Fruit fly (Drosophila melanogaster) whole organism, embryonic: ENCODE measurements around the gene Polr3H.

Experiments used
- Asciz ChIP-seq: fragments of 200-800 bp; sonication (Bioruptor generic); optimal IDR thresholded peaks from 2 replicates; lab custom pipeline; 2017; ENCODE audit warnings: missing biosample characterization, mild to moderate bottlenecking, missing genetic modification characterization, missing genetic modification reagents
- CG10366 ChIP-seq: fragments of 200-800 bp; sonication (Bioruptor generic); IDR thresholded peaks from 2 replicates; pipeline ENCODE4 v1.3.6; 2022; ENCODE audit warnings: missing biosample characterization, missing genetic modification characterization
- CG11085 ChIP-seq: fragments of 200-800 bp; sonication (Bioruptor generic); IDR thresholded peaks from 2 replicates; pipeline ENCODE4 v1.3.6; 2022; ENCODE audit warnings: missing biosample characterization, missing genetic modification characterization
- CG12391 ChIP-seq: fragments of 200-800 bp; sonication (Bioruptor generic); optimal IDR thresholded peaks from 3 replicates; lab custom pipeline; 2018; ENCODE audit warnings: missing biosample characterization, mild to moderate bottlenecking, missing genetic modification characterization, moderate library complexity
- CG14014 ChIP-seq: fragments of 200-800 bp; sonication (Bioruptor generic); IDR thresholded peaks from 2 replicates; pipeline ENCODE4 v1.3.6; 2022; ENCODE audit warnings: missing biosample characterization, missing genetic modification characterization
- CG14050 ChIP-seq: fragments of 200-800 bp; sonication (Bioruptor generic); IDR thresholded peaks from 3 replicates; pipeline ENCODE4 v1.3.6; 2022; ENCODE audit warnings: missing biosample characterization, missing genetic modification characterization
- CG15011 ChIP-seq: fragments of 200-800 bp; sonication (Bioruptor generic); optimal IDR thresholded peaks from 3 replicates; lab custom pipeline; 2018; ENCODE audit warnings: missing biosample characterization, mild to moderate bottlenecking, missing genetic modification characterization
- CG15514 ChIP-seq: fragments of 200-800 bp; sonication (Bioruptor generic); optimal IDR thresholded peaks from 3 replicates; lab custom pipeline; 2017; ENCODE audit warnings: missing biosample characterization, missing genetic modification characterization, mild to moderate bottlenecking, moderate library complexity, missing genetic modification reagents
- CG16779 ChIP-seq: fragments of 200-800 bp; sonication (Bioruptor generic); IDR thresholded peaks from 2 replicates; pipeline ENCODE4 v1.3.6; 2022; ENCODE audit warnings: missing biosample characterization, missing genetic modification characterization
- CG17328 ChIP-seq: fragments of 200-800 bp; sonication (Bioruptor generic); IDR thresholded peaks from 2 replicates; pipeline ENCODE4 v1.3.6; 2022; ENCODE audit warnings: missing biosample characterization, missing genetic modification characterization
- CG2116 ChIP-seq: fragments of 200-800 bp; sonication (Bioruptor generic); optimal IDR thresholded peaks from 3 replicates; lab custom pipeline; 2018; ENCODE audit warnings: missing biosample characterization, mild to moderate bottlenecking, missing genetic modification characterization
- CG31388 ChIP-seq: fragments of 200-800 bp; sonication (Bioruptor generic); optimal IDR thresholded peaks from 2 replicates; lab custom pipeline; 2016; ENCODE audit warnings: missing biosample characterization, missing genetic modification characterization
- CG32532 ChIP-seq: fragments of 200-800 bp; sonication (Bioruptor generic); IDR thresholded peaks from 2 replicates; pipeline ENCODE4 v1.3.6; 2022; ENCODE audit warnings: missing biosample characterization, missing genetic modification characterization
- CG33213 ChIP-seq: fragments of 200-800 bp; sonication (Bioruptor generic); optimal IDR thresholded peaks from 3 replicates; lab custom pipeline; 2016; ENCODE audit warnings: missing biosample characterization, missing genetic modification characterization
- CG43689 ChIP-seq: fragments of 200-800 bp; sonication (Bioruptor generic); IDR thresholded peaks from 2 replicates; pipeline ENCODE4 v1.3.6; 2022; ENCODE audit warnings: missing biosample characterization, missing genetic modification characterization
- CG5180 ChIP-seq: fragments of 200-800 bp; sonication (Bioruptor generic); optimal IDR thresholded peaks from 3 replicates; lab custom pipeline; 2017; ENCODE audit warnings: missing biosample characterization, missing genetic modification characterization, mild to moderate bottlenecking, moderate library complexity, missing genetic modification reagents
- CG9727 ChIP-seq: fragments of 200-800 bp; sonication (Bioruptor generic); optimal IDR thresholded peaks from 3 replicates; lab custom pipeline; 2017; ENCODE audit warnings: missing biosample characterization, mild to moderate bottlenecking, missing genetic modification characterization
- CG9932 ChIP-seq: fragments of 200-800 bp; sonication (Bioruptor generic); IDR thresholded peaks from 2 replicates; pipeline ENCODE4 v1.3.6; 2022; ENCODE audit warnings: missing biosample characterization, missing genetic modification characterization
- Camta ChIP-seq: fragments of 200-800 bp; sonication (Bioruptor generic); optimal IDR thresholded peaks from 2 replicates; lab custom pipeline; 2016; ENCODE audit warnings: missing biosample characterization, missing genetic modification characterization
- CoRest ChIP-seq: fragments of 200-800 bp; sonication (Bioruptor generic); optimal IDR thresholded peaks from 3 replicates; lab custom pipeline; 2018; ENCODE audit warnings: missing biosample characterization, mild to moderate bottlenecking, missing genetic modification characterization, moderate library complexity
- Ets97D ChIP-seq: fragments of 200-800 bp; sonication (Bioruptor generic); optimal IDR thresholded peaks from 3 replicates; lab custom pipeline; 2016; ENCODE audit warnings: missing biosample characterization, missing genetic modification characterization
- GATAe ChIP-seq: fragments of 200-800 bp; sonication (Bioruptor generic); conservative IDR thresholded peaks from 2 replicates; pipeline ENCODE4 v1.3.6; 2022; ENCODE audit warnings: missing biosample characterization, missing genetic modification characterization
- H15 ChIP-seq: fragments of 200-800 bp; sonication (Bioruptor generic); IDR thresholded peaks from 3 replicates; pipeline ENCODE4 v1.3.6; 2022; ENCODE audit warnings: missing biosample characterization, missing genetic modification characterization
- H2.0 ChIP-seq: fragments of 200-800 bp; sonication (Bioruptor generic); IDR thresholded peaks from 2 replicates; pipeline ENCODE4 v1.3.6; 2022; ENCODE audit warnings: missing biosample characterization, missing genetic modification characterization
- HLH54F ChIP-seq: fragments of 200-800 bp; sonication (Bioruptor generic); optimal IDR thresholded peaks from 3 replicates; lab custom pipeline; 2016; ENCODE audit warnings: missing biosample characterization, missing genetic modification characterization
- Hey ChIP-seq: fragments of 200-800 bp; sonication (Bioruptor generic); optimal IDR thresholded peaks from 3 replicates; lab custom pipeline; 2018; ENCODE audit warnings: missing biosample characterization, mild to moderate bottlenecking, missing genetic modification characterization
- Hr39 ChIP-seq: fragments of >200 bp; optimal IDR thresholded peaks from 2 replicates; lab custom pipeline; 2017
- Lhr ChIP-seq: fragments of 200-800 bp; sonication (Bioruptor generic); optimal IDR thresholded peaks from 3 replicates; lab custom pipeline; 2017; ENCODE audit warnings: mild to moderate bottlenecking, missing biosample characterization, missing genetic modification reagents, missing genetic modification characterization
- Lpt ChIP-seq: fragments of >200 bp; optimal IDR thresholded peaks from 2 replicates; lab custom pipeline; 2018; ENCODE audit warnings: missing biosample characterization, missing genetic modification characterization
- Xbp1 ChIP-seq: fragments of 200-800 bp; sonication (Bioruptor generic); optimal IDR thresholded peaks from 3 replicates; lab custom pipeline; 2016; ENCODE audit warnings: missing biosample characterization, mild to moderate bottlenecking, missing genetic modification characterization
- ac ChIP-seq: fragments of 200-800 bp; sonication (Bioruptor generic); optimal IDR thresholded peaks from 3 replicates; lab custom pipeline; 2017; ENCODE audit warnings: missing biosample characterization, mild to moderate bottlenecking, missing genetic modification characterization
- aop ChIP-seq: fragments of 200-800 bp; sonication (Bioruptor generic); IDR thresholded peaks from 2 replicates; pipeline ENCODE4 v1.3.6; 2022; ENCODE audit warnings: missing biosample characterization, missing genetic modification characterization
- bcd ChIP-seq: fragments of 200-800 bp; sonication (Bioruptor generic); optimal IDR thresholded peaks from 2 replicates; lab custom pipeline; 2017; ENCODE audit warnings: missing biosample characterization, mild to moderate bottlenecking, missing genetic modification characterization
- btn ChIP-seq: fragments of 200-800 bp; sonication (Bioruptor generic); optimal IDR thresholded peaks from 2 replicates; lab custom pipeline; 2016; ENCODE audit warnings: missing biosample characterization, missing genetic modification characterization
- cato ChIP-seq: fragments of 200-800 bp; sonication (Bioruptor generic); optimal IDR thresholded peaks from 2 replicates; lab custom pipeline; 2016; ENCODE audit warnings: missing biosample characterization, missing genetic modification characterization, borderline replicate concordance
- fd102C ChIP-seq: fragments of 200-800 bp; sonication (Bioruptor generic); optimal IDR thresholded peaks from 2 replicates; lab custom pipeline; 2018; ENCODE audit warnings: missing biosample characterization, mild to moderate bottlenecking, missing genetic modification characterization, moderate library complexity
- fd96Cb ChIP-seq: fragments of 200-800 bp; sonication (Bioruptor generic); optimal IDR thresholded peaks from 2 replicates; lab custom pipeline; 2018; ENCODE audit warnings: missing biosample characterization, mild to moderate bottlenecking, missing genetic modification characterization, moderate library complexity
- gfzf ChIP-seq: fragments of 200-800 bp; sonication (Bioruptor generic); optimal IDR thresholded peaks from 2 replicates; lab custom pipeline; 2016; ENCODE audit warnings: missing biosample characterization, mild to moderate bottlenecking, missing genetic modification characterization, moderate library complexity
- grn ChIP-seq: fragments of 200-800 bp; sonication (Bioruptor generic); optimal IDR thresholded peaks from 3 replicates; lab custom pipeline; 2017; ENCODE audit warnings: missing biosample characterization, missing genetic modification characterization
- gsb ChIP-seq: fragments of 200-800 bp; sonication (Bioruptor generic); IDR thresholded peaks from 2 replicates; pipeline ENCODE4 v1.3.6; 2022; ENCODE audit warnings: missing biosample characterization, missing genetic modification characterization
- lilli ChIP-seq: fragments of 200-800 bp; sonication (Bioruptor generic); optimal IDR thresholded peaks from 3 replicates; lab custom pipeline; 2016; ENCODE audit warnings: missing biosample characterization, missing genetic modification characterization
- nom ChIP-seq: fragments of 200-800 bp; sonication (Bioruptor generic); optimal IDR thresholded peaks from 2 replicates; lab custom pipeline; 2017; ENCODE audit warnings: missing biosample characterization, missing genetic modification characterization, mild to moderate bottlenecking, moderate library complexity, missing genetic modification reagents
- oc ChIP-seq: fragments of 200-800 bp; sonication (Bioruptor generic); optimal IDR thresholded peaks from 2 replicates; lab custom pipeline; 2018; ENCODE audit warnings: missing biosample characterization, mild to moderate bottlenecking, missing genetic modification characterization, moderate library complexity
- org-1 ChIP-seq: fragments of 200-800 bp; sonication (Bioruptor generic); optimal IDR thresholded peaks from 2 replicates; lab custom pipeline; 2017; ENCODE audit warnings: missing biosample characterization, missing genetic modification characterization
- pnt ChIP-seq: fragments of 200-800 bp; sonication (Bioruptor generic); optimal IDR thresholded peaks from 3 replicates; lab custom pipeline; 2016; ENCODE audit warnings: missing biosample characterization, missing genetic modification characterization
- slbo ChIP-seq: fragments of 200-800 bp; sonication (Bioruptor generic); IDR thresholded peaks from 2 replicates; pipeline ENCODE4 v1.3.6; 2022; ENCODE audit warnings: missing biosample characterization, missing genetic modification characterization
- tin ChIP-seq: fragments of 200-800 bp; sonication (Bioruptor generic); optimal IDR thresholded peaks from 3 replicates; lab custom pipeline; 2016; ENCODE audit warnings: missing biosample characterization, missing genetic modification characterization
- tio ChIP-seq: fragments of 200-800 bp; sonication (Bioruptor generic); optimal IDR thresholded peaks from 2 replicates; lab custom pipeline; 2017; ENCODE audit warnings: missing biosample characterization, missing genetic modification characterization, inconsistent platforms
- tna ChIP-seq: fragments of 200-800 bp; sonication (Bioruptor generic); IDR thresholded peaks from 2 replicates; pipeline ENCODE4 v1.3.6; 2022; ENCODE audit warnings: missing biosample characterization, missing genetic modification characterization; ENCODE audit not compliant: partially characterized antibody
- vnd ChIP-seq: fragments of 200-800 bp; sonication (Bioruptor generic); IDR thresholded peaks from 3 replicates; pipeline ENCODE4 v1.3.6; 2022; ENCODE audit warnings: missing biosample characterization, missing genetic modification characterization; ENCODE audit not compliant: partially characterized antibody
- vvl ChIP-seq: fragments of 200-800 bp; sonication (Bioruptor generic); IDR thresholded peaks from 2 replicates; pipeline ENCODE4 v1.3.6; 2022; ENCODE audit warnings: missing biosample characterization, missing genetic modification characterization
- yki ChIP-seq: fragments of >200 bp; optimal IDR thresholded peaks from 3 replicates; lab custom pipeline; 2018

The Polr3H gene

dm6 chr3L:11648410-11648809 is at the start of gene Polr3H, which contains the start of gene RIOK1 (continued):
- TF ChIP-seq tna (GFP tag; lab: Robert Waterston, UW) (no peak), gsb (GFP tag; lab: Robert Waterston, UW) (no peak), aop (GFP tag; lab: Robert Waterston, UW) (no peak), H15 (GFP tag; lab: Robert Waterston, UW) (peak; percentile 33; the same call in 1 of the 3 replicates), CG9932 (GFP tag; lab: Robert Waterston, UW) (peak; percentile 79), CG32532 (GFP tag; lab: Robert Waterston, UW) (peak; percentile 78), CG15011 (GFP tag; lab: Kevin White, UChicago) (peak; percentile 37), vnd (no peak), CG43689 (no peak), CG2116 (GFP tag; lab: Kevin White, UChicago) (peak; percentile 53), org-1 (GFP tag; lab: Kevin White, UChicago) (no peak), yki (lab: Kevin White, UChicago) (no peak), CG17328 (GFP tag; lab: Robert Waterston, UW) (peak; percentile 68), grn (GFP tag; lab: Kevin White, UChicago) (no peak), Asciz (no peak), pnt (peak; percentile 32), fd96Cb (peak; percentile 35), slbo (peak; percentile 72), Lpt (GFP tag; lab: Kevin White, UChicago) (no peak), CG10366 (GFP tag; lab: Robert Waterston, UW) (peak; percentile 67), btn (no peak), H2.0 (GFP tag; lab: Robert Waterston, UW) (peak; percentile 74), CG11085 (GFP tag; lab: Robert Waterston, UW) (no peak), nom (no peak), CoRest (no peak), tin (peak; percentile 72), CG31388 (GFP tag; lab: Kevin White, UChicago) (peak; percentile 54), CG9727 (GFP tag; lab: Kevin White, UChicago) (peak; percentile 33), CG33213 (GFP tag; lab: Kevin White, UChicago) (peak; percentile 72), gfzf (GFP tag; lab: Kevin White, UChicago) (peak; percentile 62), Hey (tag; lab: Kevin White, UChicago) (no peak), Ets97D (GFP tag; lab: Kevin White, UChicago) (peak; percentile 62), Camta (GFP tag; lab: Kevin White, UChicago) (peak; percentile 75), Lhr (GFP tag; lab: Kevin White, UChicago) (peak; percentile 63), Hr39 (no peak), tio (no peak), CG12391 (peak; percentile 79), fd102C (no peak), CG5180 (no peak), bcd (peak; percentile 55), cato (GFP tag; lab: Kevin White, UChicago) (peak; percentile 41), oc (tag; lab: Kevin White, UChicago) (no peak), ac (no peak), Xbp1 (GFP tag; lab: Kevin White, UChicago) (peak; percentile 79), vvl (GFP tag; lab: Robert Waterston, UW) (peak; percentile 64; the same call in 1 of the 2 replicates), CG15514 (GFP tag; lab: Kevin White, UChicago) (peak; percentile 71), CG16779 (GFP tag; lab: Robert Waterston, UW) (no peak), lilli (peak; percentile 85), CG14014 (peak; percentile 68), CG14050 (peak; percentile 38; the same call in 1 of the 3 replicates), GATAe (GFP tag; lab: Robert Waterston, UW) (no peak), HLH54F (GFP tag; lab: Kevin White, UChicago) (peak; percentile 80)
